Worm (Caenorhabditis elegans): ENCODE data around the gene asp-1.

ce11 chrV:19026163-19026562, 24.4 kb downstream of the asp-1 start, which contains the start of gene Y39B6A.25:
- TF ChIP-seq ceh-18 (tag; optimal IDR thresholded peaks at IDR 0.05) (no peak), ceh-48 (tag; optimal IDR thresholded peaks at IDR 0.05) (no peak), dve-1 (tag; optimal IDR thresholded peaks at IDR 0.05) (no peak), unc-55 (GFP tag; optimal IDR thresholded peaks at IDR 0.05) (no peak), pag-3 (tag; optimal IDR thresholded peaks at IDR 0.05; ENCODE audit: borderline replicate concordance) (no peak), pha-4 (tag; optimal IDR thresholded peaks at IDR 0.05) (no peak)
